Fruit fly (Drosophila melanogaster) whole organism: ENCODE measurements around the gene CG15599.

Experiments
- CG8478 ChIP-seq: fragments of >200 bp; optimal IDR thresholded peaks from 2 replicates; lab custom pipeline; 2018; ENCODE audit warnings: inconsistent platforms
- Dll ChIP-seq: fragments of >200 bp; optimal IDR thresholded peaks from 2 replicates; lab custom pipeline; 2017
- EcR ChIP-seq, 2 experiments: fragments of >200 bp; optimal IDR thresholded peaks; 2 replicates each; lab custom pipeline; 2017; ENCODE audit warnings: missing biosample characterization in 2 of 2, missing genetic modification characterization in 2 of 2, missing genetic modification reagents in 2 of 2
- pan ChIP-seq: fragments of >200 bp; optimal IDR thresholded peaks from 2 replicates; lab custom pipeline; 2017
- psq ChIP-seq: fragments of >200 bp; optimal IDR thresholded peaks from 2 replicates; lab custom pipeline; 2017
- usp ChIP-seq: fragments of >200 bp; optimal IDR thresholded peaks from 2 replicates; lab custom pipeline; 2017; ENCODE audit warnings: missing biosample characterization, missing genetic modification characterization, mixed read lengths

Gene CG15599

dm6 chrX:15643922-15644321 lies 44.7 kb downstream of the CG15599 start, which contains the start of gene CG8117:
Gene CG8117, plus strand, starts transcription at chrX:15644222.
- TF ChIP-seq pan (lab: Kevin White, UChicago) (no peak), psq (no peak), usp (no peak), EcR (GFP tag; optimal IDR thresholded peaks at IDR 0.05; lab: Kevin White, UChicago) (no peak), Dll (lab: Kevin White, UChicago) (no peak), CG8478 (lab: Kevin White, UChicago) (no peak)

- TF ChIP-seq CG8478 (lab: Kevin White, UChicago) (no peak), pan (lab: Kevin White, UChicago) (no peak), usp (no peak), psq (no peak), EcR (GFP tag; optimal IDR thresholded peaks at IDR 0.05; lab: Kevin White, UChicago) (no peak), Dll (lab: Kevin White, UChicago) (no peak)
These were observed 45.4 kb downstream of the CG15599 start for dm6 chrX:15643210-15643609.

dm6 chrX:15642056-15642455 lies 46.6 kb downstream of the CG15599 start:
- TF ChIP-seq usp (no peak), pan (lab: Kevin White, UChicago) (peak; percentile 58)

DNA sequence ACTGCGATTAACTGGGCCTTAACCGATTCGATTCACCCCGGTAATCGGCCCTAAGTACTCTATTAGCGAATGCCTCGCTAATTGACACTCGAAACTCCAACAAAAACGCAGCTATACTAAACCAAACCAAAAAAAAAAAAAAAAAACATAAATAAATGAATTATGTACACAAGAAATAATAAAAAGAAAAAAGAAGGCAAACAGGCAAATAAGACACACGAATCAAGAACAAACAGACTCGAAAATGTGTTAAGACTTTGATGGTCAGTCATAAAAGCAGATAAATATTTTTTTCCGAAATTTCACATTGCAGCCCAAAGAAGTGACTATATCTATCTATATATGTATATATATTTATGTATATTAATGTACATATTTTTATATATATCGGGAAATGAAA lies 48.7 kb downstream of the CG15599 start:
- no peak for TF ChIP-seq psq
- TF ChIP-seq pan (lab: Kevin White, UChicago) = no peak
- no peak for TF ChIP-seq CG8478 (lab: Kevin White, UChicago)
- TF ChIP-seq EcR (GFP tag; optimal IDR thresholded peaks at IDR 0.05; lab: Kevin White, UChicago) = no peak

DNA sequence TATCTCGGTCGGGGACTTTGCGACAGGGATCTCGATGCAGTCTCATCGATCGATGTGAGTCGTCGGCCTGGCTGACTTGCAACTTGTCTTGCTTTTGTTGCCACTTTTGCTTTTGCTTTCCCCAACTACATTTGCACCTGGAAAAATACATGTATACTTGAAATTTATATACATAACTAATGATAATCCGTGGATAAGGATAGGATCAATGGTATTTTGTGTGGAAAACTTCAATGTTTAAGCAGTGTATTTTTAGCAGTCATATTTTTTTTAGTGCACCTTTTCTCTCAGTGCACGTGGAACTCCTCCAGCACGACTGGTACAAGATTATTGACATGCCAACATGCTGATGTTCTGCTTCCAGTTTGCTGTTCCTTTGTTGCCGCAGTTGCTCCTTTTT lies 49.6 kb downstream of the CG15599 start:
- TF ChIP-seq CG8478 (lab: Kevin White, UChicago) (no peak), usp (no peak), pan (lab: Kevin White, UChicago) (no peak), EcR (GFP tag; optimal IDR thresholded peaks at IDR 0.05; lab: Kevin White, UChicago) (no peak), Dll (lab: Kevin White, UChicago) (no peak), psq (no peak)
